Fruit fly (Drosophila melanogaster) S2 (cell line): Measurements from ENCODE around the gene CG43844.

Experiments used
- CG8478 ChIP-seq: fragments of >200 bp; optimal IDR thresholded peaks from 2 replicates; lab custom pipeline; 2018
- CTCF ChIP-seq, 2 experiments: fragments of >200 bp; optimal IDR thresholded peaks; 2 replicates each; lab custom pipeline; 2018

DNA sequence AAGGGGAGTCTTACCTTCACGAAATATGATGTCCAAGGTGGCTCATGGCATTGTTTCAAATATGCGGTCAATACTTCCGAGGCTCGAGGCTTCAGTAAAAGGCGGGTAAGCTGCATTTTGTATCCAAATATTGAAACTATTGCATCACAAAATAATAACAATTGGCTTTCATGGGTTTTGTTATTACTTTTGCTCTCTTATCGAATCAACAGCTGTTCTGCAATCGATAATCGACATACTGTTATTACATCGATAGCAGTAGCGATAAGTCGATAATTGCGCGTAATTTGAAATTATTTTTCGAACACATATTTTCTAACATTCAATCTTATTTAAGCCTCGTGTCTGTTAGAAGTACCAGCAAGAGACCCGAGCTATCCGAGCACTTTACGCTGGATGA lies 10.9 kb upstream of the CG43844 start, which contains the start of gene CG34148:
- no peak for TF ChIP-seq CG8478 (lab: Kevin White, UChicago)
- TF ChIP-seq CTCF (optimal IDR thresholded peaks at IDR 0.05; lab: Kevin White, UChicago) = no peak
